Fruit fly (Drosophila melanogaster): ENCODE measurements around the gene teq.

DNA sequence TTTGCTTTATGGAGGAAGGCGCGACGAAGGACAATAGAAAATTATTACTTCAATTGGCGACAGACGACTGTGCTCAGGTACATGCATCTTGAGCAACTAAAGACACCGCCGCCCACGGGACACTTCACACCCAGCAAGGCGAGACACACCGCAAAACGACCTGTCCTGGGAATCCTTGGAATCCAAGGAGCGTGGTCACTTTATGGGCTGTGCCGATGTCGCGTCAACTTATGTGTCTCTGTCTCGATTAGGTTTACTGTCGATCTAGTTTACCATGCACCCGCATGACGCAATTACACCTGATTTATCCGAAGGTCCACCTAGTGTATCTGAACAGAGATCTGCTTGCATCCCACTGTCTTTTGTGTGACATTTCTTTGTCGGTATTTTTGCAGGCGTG is 35.3 kb upstream of the teq start:
- no peak for TF ChIP-seq Pif1A (GFP tag; optimal IDR thresholded peaks at IDR 0.05)
- no peak for TF ChIP-seq CG15710 (tag; optimal IDR thresholded peaks at IDR 0.05)
- no peak for TF ChIP-seq CG8301 (tag; optimal IDR thresholded peaks at IDR 0.05)
- TF ChIP-seq CG8159 (tag; optimal IDR thresholded peaks at IDR 0.05), result no peak
- no peak for TF ChIP-seq rn (GFP tag; IDR thresholded peaks at IDR 0.05)
